Worm (Caenorhabditis elegans) whole organism, L4 larva: ENCODE results near the gene sri-37.

Experiments
- dmd-6 ChIP-seq: fragments of 200-800 bp; sonication (Bioruptor generic); IDR thresholded peaks from 2 replicates; pipeline ENCODE4 v1.3.6; 2022; ENCODE audit warnings: missing genetic modification reagents, missing genetic modification characterization, missing compliant biosample characterization
- lsy-2 ChIP-seq, 2 experiments: fragments of 150-350 bp in 1 of 2; sonication (generic microtip) in 1 of 2; optimal IDR thresholded peaks; 2 replicates each; lab custom pipeline; 2014 to 2017; ENCODE audit warnings: missing biosample characterization in 2 of 2, missing genetic modification characterization in 2 of 2
- mdl-1 ChIP-seq, 2 experiments: fragments of 150-350 bp in 1 of 2; sonication (generic microtip) in 1 of 2; optimal IDR thresholded peaks; 2 replicates each; lab custom pipeline; 2014 to 2017; ENCODE audit warnings: missing biosample characterization in 2 of 2, missing genetic modification characterization in 2 of 2

ce11 chrII:2600931-2601330 lies 28.4 kb upstream of the sri-37 start:
- TF ChIP-seq lsy-2 (tag; optimal IDR thresholded peaks at IDR 0.05; lab: Kevin White, UChicago) (no peak), dmd-6 (GFP tag; lab: Robert Waterston, UW) (no peak), mdl-1 (tag; optimal IDR thresholded peaks at IDR 0.05; lab: Kevin White, UChicago) (no peak)
